Worm (Caenorhabditis elegans): Measurements from ENCODE around the gene crb-1.

crb-1 gene

ce11 chrX:17392182-17392581 lies 21.6 kb downstream of the crb-1 start (continued):
- TF ChIP-seq nhr-76 (tag; optimal IDR thresholded peaks at IDR 0.05) (no peak), jun-1 (tag; optimal IDR thresholded peaks at IDR 0.05) (peak; percentile 17), daf-12 (tag; optimal IDR thresholded peaks at IDR 0.05) (no peak), snpc-4 (tag; optimal IDR thresholded peaks at IDR 0.05) (peak; percentile 84), lsy-12 (tag; optimal IDR thresholded peaks at IDR 0.05) (no peak), fos-1 (tag; optimal IDR thresholded peaks at IDR 0.05) (no peak), mml-1 (tag; optimal IDR thresholded peaks at IDR 0.05) (no peak), nhr-12 (tag; optimal IDR thresholded peaks at IDR 0.05) (no peak), nhr-43 (tag; optimal IDR thresholded peaks at IDR 0.05; ENCODE audit: poor library complexity, severe bottlenecking) (peak; percentile 44)

ce11 chrX:17391515-17391914 lies 22.3 kb downstream of the crb-1 start, which contains the start of gene F10D7.5:
Gene F10D7.5 (minus strand): TSS chrX:17391615.
- TF ChIP-seq nhr-25 (tag; optimal IDR thresholded peaks at IDR 0.05) (no peak), pha-4 (tag; optimal IDR thresholded peaks at IDR 0.05) (no peak), lsy-12 (tag; optimal IDR thresholded peaks at IDR 0.05) (no peak), nhr-28 (tag; optimal IDR thresholded peaks at IDR 0.05) (no peak), fkh-2 (tag; optimal IDR thresholded peaks at IDR 0.05) (no peak), pqm-1 (tag; optimal IDR thresholded peaks at IDR 0.05) (no peak), ceh-9 (tag; optimal IDR thresholded peaks at IDR 0.05) (no peak), ceh-28 (tag; optimal IDR thresholded peaks at IDR 0.05) (no peak), unc-62 (GFP tag; optimal IDR thresholded peaks at IDR 0.05) (no peak), skn-1 (tag; optimal IDR thresholded peaks at IDR 0.05) (no peak), elt-1 (tag; optimal IDR thresholded peaks at IDR 0.05) (no peak), mml-1 (tag; optimal IDR thresholded peaks at IDR 0.05) (no peak), daf-12 (tag; optimal IDR thresholded peaks at IDR 0.05) (no peak), elt-3 (tag; optimal IDR thresholded peaks at IDR 0.05) (no peak), ceh-16 (tag; optimal IDR thresholded peaks at IDR 0.05) (no peak), elt-2 (tag; optimal IDR thresholded peaks at IDR 0.05) (no peak), hmg-11 (tag; optimal IDR thresholded peaks at IDR 0.05) (no peak), fos-1 (tag; optimal IDR thresholded peaks at IDR 0.05) (no peak), lin-39 (tag; optimal IDR thresholded peaks at IDR 0.05) (no peak), nhr-77 (tag; optimal IDR thresholded peaks at IDR 0.05) (no peak)

- TF ChIP-seq pha-4 (tag; optimal IDR thresholded peaks at IDR 0.05): no peak
- no peak for TF ChIP-seq egl-27 (tag; optimal IDR thresholded peaks at IDR 0.05)
- no peak for TF ChIP-seq R02D3.7 (tag; optimal IDR thresholded peaks at IDR 0.05)
- no peak for TF ChIP-seq skn-1 (tag; optimal IDR thresholded peaks at IDR 0.05)
- no peak for TF ChIP-seq nhr-77 (tag; optimal IDR thresholded peaks at IDR 0.05)
- no peak for TF ChIP-seq snpc-4 (tag; optimal IDR thresholded peaks at IDR 0.05)
- TF ChIP-seq pqm-1 (tag; optimal IDR thresholded peaks at IDR 0.05): no peak
- TF ChIP-seq egl-5 (tag; optimal IDR thresholded peaks at IDR 0.05): no peak
- no peak for TF ChIP-seq ama-1 (optimal IDR thresholded peaks at IDR 0.05)
- no peak for TF ChIP-seq fkh-10 (GFP tag; optimal IDR thresholded peaks at IDR 0.05)
- no peak for TF ChIP-seq ceh-9 (tag; optimal IDR thresholded peaks at IDR 0.05)
- no peak for TF ChIP-seq nhr-25 (tag; optimal IDR thresholded peaks at IDR 0.05)
- TF ChIP-seq nhr-76 (tag; optimal IDR thresholded peaks at IDR 0.05): no peak
- TF ChIP-seq mdl-1 (tag; optimal IDR thresholded peaks at IDR 0.05): no peak
- TF ChIP-seq eor-1 (tag; optimal IDR thresholded peaks at IDR 0.05): no peak
- no peak for TF ChIP-seq daf-12 (tag; optimal IDR thresholded peaks at IDR 0.05)
- TF ChIP-seq ceh-28 (tag; optimal IDR thresholded peaks at IDR 0.05): no peak
- no peak for TF ChIP-seq nhr-12 (tag; optimal IDR thresholded peaks at IDR 0.05)
- no peak for TF ChIP-seq sea-2 (GFP tag; optimal IDR thresholded peaks at IDR 0.05)
- TF ChIP-seq lsy-12 (tag; optimal IDR thresholded peaks at IDR 0.05): no peak
Observed at ce11 chrX:17390531-17390930, 23.3 kb downstream of the crb-1 start.

- peak; percentile 21 for TF ChIP-seq pqm-1 (tag; optimal IDR thresholded peaks at IDR 0.05)
- no peak for TF ChIP-seq lsy-12 (tag; optimal IDR thresholded peaks at IDR 0.05)
- TF ChIP-seq lin-15B (tag; optimal IDR thresholded peaks at IDR 0.05): no peak
- peak; percentile 35 for TF ChIP-seq pha-4 (tag; optimal IDR thresholded peaks at IDR 0.05)
- no peak for TF ChIP-seq nhr-23 (tag; optimal IDR thresholded peaks at IDR 0.05)
- peak; percentile 25 for TF ChIP-seq elt-2 (tag; optimal IDR thresholded peaks at IDR 0.05)
- no peak for TF ChIP-seq ztf-4 (tag; optimal IDR thresholded peaks at IDR 0.05)
Observed at ce11 chrX:17386130-17386529, 27.7 kb downstream of the crb-1 start.

Data from whole organism, L3 larva.